Worm (Caenorhabditis elegans) whole organism, L3 larva: ENCODE results near the gene C07A12.7.

ENCODE experiments used
- R02D3.7 ChIP-seq: fragments of 150-350 bp; optimal IDR thresholded peaks from 2 replicates; lab custom pipeline; 2014; ENCODE audit warnings: missing biosample characterization, missing genetic modification characterization
- ZK546.5 ChIP-seq: sonication (generic microtip); optimal IDR thresholded peaks from 2 replicates; lab custom pipeline; 2017; ENCODE audit warnings: missing biosample characterization, missing genetic modification characterization
- aly-2 ChIP-seq: fragments of 150-350 bp; optimal IDR thresholded peaks from 2 replicates; lab custom pipeline; 2014; ENCODE audit warnings: missing biosample characterization, missing genetic modification characterization
- ama-1 ChIP-seq: fragments of 150-350 bp; optimal IDR thresholded peaks from 2 replicates; lab custom pipeline; 2018
- ceh-16 ChIP-seq: sonication (generic microtip); optimal IDR thresholded peaks from 2 replicates; lab custom pipeline; 2017; ENCODE audit warnings: missing biosample characterization, missing genetic modification characterization
- ceh-28 ChIP-seq: fragments of 150-350 bp; optimal IDR thresholded peaks from 2 replicates; lab custom pipeline; 2014; ENCODE audit warnings: missing biosample characterization, missing genetic modification reagents, missing genetic modification characterization
- ceh-82 ChIP-seq: fragments of 150-350 bp; optimal IDR thresholded peaks from 2 replicates; lab custom pipeline; 2014; ENCODE audit warnings: missing biosample characterization, missing genetic modification characterization
- ceh-9 ChIP-seq: sonication (generic microtip); optimal IDR thresholded peaks from 2 replicates; lab custom pipeline; 2018; ENCODE audit warnings: missing biosample characterization, missing genetic modification characterization
- daf-12 ChIP-seq: fragments of 150-350 bp; optimal IDR thresholded peaks from 2 replicates; lab custom pipeline; 2014; ENCODE audit warnings: missing biosample characterization, missing genetic modification reagents, missing genetic modification characterization
- egl-27 ChIP-seq: sonication (generic microtip); optimal IDR thresholded peaks from 4 replicates; lab custom pipeline; 2017; ENCODE audit warnings: missing biosample characterization, missing genetic modification reagents, missing genetic modification characterization
- egl-5 ChIP-seq: fragments of 150-350 bp; optimal IDR thresholded peaks from 2 replicates; lab custom pipeline; 2017; ENCODE audit warnings: missing biosample characterization, missing genetic modification reagents, missing genetic modification characterization, inconsistent platforms
- elt-1 ChIP-seq: fragments of 150-350 bp; optimal IDR thresholded peaks from 2 replicates; lab custom pipeline; 2014; ENCODE audit warnings: missing biosample characterization, missing genetic modification characterization
- elt-2 ChIP-seq: sonication (generic microtip); optimal IDR thresholded peaks from 2 replicates; lab custom pipeline; 2016; ENCODE audit warnings: missing genetic modification reagents, mild to moderate bottlenecking, missing genetic modification characterization, missing compliant biosample characterization
- elt-3 ChIP-seq, 3 experiments: fragments of 150-350 bp in 1 of 3; sonication (generic microtip) in 2 of 3; optimal IDR thresholded peaks; 2 replicates in 2 of 3; 4 replicates in 1 of 3; lab custom pipeline; 2014 to 2017; ENCODE audit warnings: missing biosample characterization in 3 of 3, missing genetic modification characterization in 3 of 3
- eor-1 ChIP-seq, 2 experiments: fragments of 150-350 bp; optimal IDR thresholded peaks; 2 replicates each; lab custom pipeline; 2014 to 2018; ENCODE audit warnings: missing biosample characterization in 2 of 2, missing genetic modification characterization in 2 of 2
- fkh-10 ChIP-seq: sonication (generic microtip); optimal IDR thresholded peaks from 2 replicates; lab custom pipeline; 2017; ENCODE audit warnings: missing biosample characterization, missing genetic modification reagents, missing genetic modification characterization
- fkh-2 ChIP-seq: fragments of 150-350 bp; optimal IDR thresholded peaks from 2 replicates; lab custom pipeline; 2014; ENCODE audit warnings: missing biosample characterization, missing genetic modification reagents, missing genetic modification characterization
- fos-1 ChIP-seq: fragments of 150-350 bp; optimal IDR thresholded peaks from 2 replicates; lab custom pipeline; 2014; ENCODE audit warnings: missing biosample characterization, missing genetic modification characterization
- hmg-11 ChIP-seq: sonication (generic microtip); optimal IDR thresholded peaks from 2 replicates; lab custom pipeline; 2016; ENCODE audit warnings: missing genetic modification characterization, missing compliant biosample characterization
- jun-1 ChIP-seq: fragments of 150-350 bp; optimal IDR thresholded peaks from 2 replicates; lab custom pipeline; 2014; ENCODE audit warnings: missing biosample characterization, missing genetic modification reagents, missing genetic modification characterization
- lin-15B ChIP-seq: fragments of 150-350 bp; optimal IDR thresholded peaks from 2 replicates; lab custom pipeline; 2014; ENCODE audit warnings: missing biosample characterization, missing genetic modification characterization
- lin-39 ChIP-seq: fragments of 150-350 bp; optimal IDR thresholded peaks from 2 replicates; lab custom pipeline; 2018; ENCODE audit warnings: missing biosample characterization, missing genetic modification reagents, missing genetic modification characterization
- lsy-12 ChIP-seq: sonication (generic microtip); optimal IDR thresholded peaks from 2 replicates; lab custom pipeline; 2016; ENCODE audit warnings: mild to moderate bottlenecking, missing genetic modification characterization, missing compliant biosample characterization
- mdl-1 ChIP-seq: fragments of 150-350 bp; optimal IDR thresholded peaks from 2 replicates; lab custom pipeline; 2014; ENCODE audit warnings: missing biosample characterization, missing genetic modification characterization
- mml-1 ChIP-seq: fragments of 150-350 bp; sonication (generic microtip); optimal IDR thresholded peaks from 3 replicates; lab custom pipeline; 2014; ENCODE audit warnings: missing biosample characterization, missing genetic modification characterization
- nfya-1 ChIP-seq: sonication (generic microtip); optimal IDR thresholded peaks from 2 replicates; lab custom pipeline; 2017; ENCODE audit warnings: missing genetic modification characterization, mild to moderate bottlenecking, missing compliant biosample characterization, antibody characterized with exemption, moderate library complexity; ENCODE audit not compliant: insufficient read depth
- nhr-11 ChIP-seq: fragments of 150-350 bp; optimal IDR thresholded peaks from 2 replicates; lab custom pipeline; 2014; ENCODE audit warnings: missing biosample characterization, missing genetic modification characterization
- nhr-12 ChIP-seq: fragments of 150-350 bp; optimal IDR thresholded peaks from 2 replicates; lab custom pipeline; 2014; ENCODE audit warnings: missing biosample characterization, missing genetic modification characterization
- nhr-23 ChIP-seq: fragments of 150-350 bp; optimal IDR thresholded peaks from 2 replicates; lab custom pipeline; 2014; ENCODE audit warnings: missing biosample characterization, missing genetic modification reagents, missing genetic modification characterization
- nhr-237 ChIP-seq: fragments of 150-350 bp; optimal IDR thresholded peaks from 2 replicates; lab custom pipeline; 2014; ENCODE audit warnings: missing biosample characterization, missing genetic modification characterization
- nhr-25 ChIP-seq: sonication (generic microtip); optimal IDR thresholded peaks from 2 replicates; lab custom pipeline; 2017; ENCODE audit warnings: missing biosample characterization, missing genetic modification characterization
- nhr-28 ChIP-seq: fragments of 150-350 bp; optimal IDR thresholded peaks from 2 replicates; lab custom pipeline; 2014; ENCODE audit warnings: missing biosample characterization, missing genetic modification characterization
- nhr-43 ChIP-seq: sonication (generic microtip); optimal IDR thresholded peaks from 2 replicates; lab custom pipeline; 2016; ENCODE audit warnings: mild to moderate bottlenecking, missing genetic modification characterization, missing compliant biosample characterization; ENCODE audit not compliant: poor library complexity, severe bottlenecking
- nhr-67 ChIP-seq: fragments of 150-350 bp; optimal IDR thresholded peaks from 2 replicates; lab custom pipeline; 2014; ENCODE audit warnings: missing biosample characterization, missing genetic modification characterization
- nhr-76 ChIP-seq: fragments of 150-350 bp; sonication (generic microtip); optimal IDR thresholded peaks from 5 replicates; lab custom pipeline; 2014; ENCODE audit warnings: missing biosample characterization, missing genetic modification characterization
- nhr-77 ChIP-seq: fragments of 150-350 bp; optimal IDR thresholded peaks from 2 replicates; lab custom pipeline; 2014; ENCODE audit warnings: missing biosample characterization, missing genetic modification characterization
- pha-4 ChIP-seq: fragments of 150-350 bp; optimal IDR thresholded peaks from 2 replicates; lab custom pipeline; 2014; ENCODE audit warnings: missing biosample characterization, missing genetic modification reagents, missing genetic modification characterization
- pqm-1 ChIP-seq: fragments of 150-350 bp; optimal IDR thresholded peaks from 2 replicates; lab custom pipeline; 2017; ENCODE audit warnings: missing biosample characterization, missing genetic modification characterization, inconsistent platforms
- sea-2 ChIP-seq: fragments of 150-350 bp; sonication (generic microtip); optimal IDR thresholded peaks from 4 replicates; lab custom pipeline; 2014; ENCODE audit warnings: missing biosample characterization, missing genetic modification reagents, missing genetic modification characterization
- skn-1 ChIP-seq: fragments of 150-350 bp; optimal IDR thresholded peaks from 2 replicates; lab custom pipeline; 2014; ENCODE audit warnings: missing biosample characterization, missing genetic modification characterization
- snpc-4 ChIP-seq: fragments of 150-350 bp; optimal IDR thresholded peaks from 2 replicates; lab custom pipeline; 2014; ENCODE audit warnings: missing biosample characterization, missing genetic modification characterization
- tbx-2 ChIP-seq: sonication (generic microtip); optimal IDR thresholded peaks from 2 replicates; lab custom pipeline; 2016; ENCODE audit warnings: mild to moderate bottlenecking, missing genetic modification characterization, missing compliant biosample characterization
- unc-39 ChIP-seq: sonication (generic microtip); optimal IDR thresholded peaks from 4 replicates; lab custom pipeline; 2017; ENCODE audit warnings: missing biosample characterization, missing genetic modification characterization
- unc-62 ChIP-seq: fragments of 150-350 bp; sonication (generic microtip); optimal IDR thresholded peaks from 4 replicates; lab custom pipeline; 2014; ENCODE audit warnings: missing biosample characterization, missing genetic modification reagents, missing genetic modification characterization
- zag-1 ChIP-seq: fragments of 150-350 bp; optimal IDR thresholded peaks from 2 replicates; lab custom pipeline; 2014; ENCODE audit warnings: missing biosample characterization, missing genetic modification characterization
- ztf-11 ChIP-seq: fragments of 150-350 bp; optimal IDR thresholded peaks from 2 replicates; lab custom pipeline; 2014; ENCODE audit warnings: missing biosample characterization, missing genetic modification characterization
- ztf-4 ChIP-seq: fragments of 150-350 bp; optimal IDR thresholded peaks from 2 replicates; lab custom pipeline; 2014; ENCODE audit warnings: missing biosample characterization, missing genetic modification characterization

C07A12.7 gene

ce11 chrX:4523887-4524350 is 2.0 kb upstream of the C07A12.7 start, which contains the start of gene pdi-2:
TSS of gene pdi-2 (plus strand) at chrX:4524155.
- peak; percentile 95 for TF ChIP-seq ama-1
- peak in 1 of 3 experiments; percentile 34 for TF ChIP-seq elt-3 (tag; optimal IDR thresholded peaks at IDR 0.05; lab: Kevin White, UChicago)
- no peak for TF ChIP-seq fos-1 (tag; lab: Kevin White, UChicago)
- peak; percentile 74 for TF ChIP-seq elt-2 (tag; lab: Kevin White, UChicago)
- TF ChIP-seq nhr-67 (tag; lab: Kevin White, UChicago): no peak
- no peak for TF ChIP-seq ZK546.5 (tag; lab: Kevin White, UChicago)
- no peak for TF ChIP-seq ztf-11 (tag; lab: Kevin White, UChicago)
- peak; percentile 91 for TF ChIP-seq nhr-23
- peak; percentile 36 for TF ChIP-seq tbx-2 (tag; lab: Kevin White, UChicago)
- TF ChIP-seq nhr-25: peak; percentile 90
- TF ChIP-seq nhr-77 (tag; lab: Kevin White, UChicago): no peak
- peak; percentile 66 for TF ChIP-seq pha-4
- TF ChIP-seq snpc-4 (tag; lab: Kevin White, UChicago): no peak
- no peak for TF ChIP-seq mml-1 (tag; lab: Kevin White, UChicago)
- peak; percentile 43 for TF ChIP-seq fkh-10 (GFP tag; lab: Kevin White, UChicago)
- no peak for TF ChIP-seq nhr-76 (tag; lab: Kevin White, UChicago)
- no peak for TF ChIP-seq nhr-237
- TF ChIP-seq fkh-2 (tag; lab: Kevin White, UChicago): no peak
- peak; percentile 8 for TF ChIP-seq R02D3.7
- TF ChIP-seq skn-1 (tag; lab: Kevin White, UChicago): peak; percentile 46
- TF ChIP-seq daf-12 (tag; lab: Kevin White, UChicago): no peak
- no peak for TF ChIP-seq zag-1 (tag; lab: Kevin White, UChicago)
- peak; percentile 72 for TF ChIP-seq hmg-11 (tag; lab: Kevin White, UChicago)
- TF ChIP-seq ceh-9 (tag; lab: Kevin White, UChicago): no peak
- peak; percentile 63 for TF ChIP-seq jun-1 (tag; lab: Kevin White, UChicago)
- peak; percentile 81 for TF ChIP-seq lin-15B (tag; lab: Kevin White, UChicago)
- TF ChIP-seq nhr-43 (tag; lab: Kevin White, UChicago): peak; percentile 40
- TF ChIP-seq ceh-28: peak; percentile 33
- peak; percentile 53 for TF ChIP-seq pqm-1
- TF ChIP-seq nhr-12 (tag; lab: Kevin White, UChicago): no peak
- peak; percentile 53 for TF ChIP-seq egl-5 (tag; lab: Kevin White, UChicago)
- TF ChIP-seq ceh-16 (tag; lab: Kevin White, UChicago): no peak
- TF ChIP-seq mdl-1 (tag; lab: Kevin White, UChicago): no peak
- peak; percentile 93 for TF ChIP-seq lsy-12
- peak; percentile 37 for TF ChIP-seq elt-1 (tag; lab: Kevin White, UChicago)
- TF ChIP-seq ztf-4: no peak
- TF ChIP-seq lin-39: peak; percentile 91
- peak; percentile 16 for TF ChIP-seq unc-62 (GFP tag; lab: Kevin White, UChicago)
- TF ChIP-seq unc-39: no peak
- no peak for TF ChIP-seq eor-1 (tag; optimal IDR thresholded peaks at IDR 0.05; lab: Kevin White, UChicago)
- TF ChIP-seq aly-2 (tag; lab: Kevin White, UChicago): no peak
- peak; percentile 21 for TF ChIP-seq ceh-82 (tag; lab: Kevin White, UChicago)
- no peak for TF ChIP-seq egl-27 (tag; lab: Kevin White, UChicago)
- no peak for TF ChIP-seq sea-2
- TF ChIP-seq nfya-1 (tag; lab: Kevin White, UChicago): peak; percentile 100
- TF ChIP-seq nhr-28 (tag; lab: Kevin White, UChicago): no peak
- TF ChIP-seq nhr-11 (tag; lab: Kevin White, UChicago): no peak
